Fruit fly (Drosophila melanogaster) whole organism, prepupa: Measurements from ENCODE around the gene CG33985.

Experiments used
- CG11762 ChIP-seq: fragments of 200-800 bp; sonication (Bioruptor generic); optimal IDR thresholded peaks from 3 replicates; lab custom pipeline; 2016; ENCODE audit warnings: missing biosample characterization, missing genetic modification characterization; ENCODE audit not compliant: insufficient read depth
- CG16779 ChIP-seq: fragments of 200-800 bp; sonication (Bioruptor generic); optimal IDR thresholded peaks from 3 replicates; lab custom pipeline; 2017; ENCODE audit warnings: missing biosample characterization, mild to moderate bottlenecking, missing genetic modification characterization
- CG34406 ChIP-seq: fragments of 200-800 bp; sonication (Bioruptor generic); optimal IDR thresholded peaks from 3 replicates; lab custom pipeline; 2016; ENCODE audit warnings: missing biosample characterization, missing genetic modification characterization
- CG3919 ChIP-seq: fragments of 200-800 bp; sonication (Bioruptor generic); optimal IDR thresholded peaks from 3 replicates; lab custom pipeline; 2016; ENCODE audit warnings: missing biosample characterization, missing genetic modification characterization
- CG7368 ChIP-seq: fragments of 200-800 bp; sonication (Bioruptor generic); optimal IDR thresholded peaks from 3 replicates; lab custom pipeline; 2016; ENCODE audit warnings: missing biosample characterization, missing genetic modification characterization
- Gug ChIP-seq: fragments of 200-800 bp; sonication (Bioruptor generic); IDR thresholded peaks from 2 replicates; pipeline ENCODE4 v1.3.6; 2022; ENCODE audit warnings: missing biosample characterization, missing genetic modification characterization
- Lpt ChIP-seq: fragments of 200-800 bp; sonication (Bioruptor generic); optimal IDR thresholded peaks from 3 replicates; lab custom pipeline; 2016; ENCODE audit warnings: missing biosample characterization, missing genetic modification characterization
- achi ChIP-seq: fragments of 200-800 bp; sonication (Bioruptor generic); optimal IDR thresholded peaks from 3 replicates; lab custom pipeline; 2016; ENCODE audit warnings: missing biosample characterization, missing genetic modification characterization
- cyc ChIP-seq: fragments of 200-800 bp; sonication (Bioruptor generic); optimal IDR thresholded peaks from 3 replicates; lab custom pipeline; 2016; ENCODE audit warnings: missing biosample characterization, missing genetic modification characterization
- fkh ChIP-seq: fragments of 200-800 bp; sonication (Bioruptor generic); optimal IDR thresholded peaks from 3 replicates; lab custom pipeline; 2017; ENCODE audit warnings: missing biosample characterization, mild to moderate bottlenecking, missing genetic modification characterization, moderate library complexity

dm6 chr3L:15519492-15519891 lies 7.1 kb downstream of the CG33985 start, which contains the start of gene mex1:
- TF ChIP-seq CG7368 (GFP tag; lab: Kevin White, UChicago) (no peak), achi (GFP tag; lab: Kevin White, UChicago) (no peak), CG11762 (no peak), cyc (GFP tag; lab: Kevin White, UChicago) (no peak), Lpt (GFP tag; lab: Kevin White, UChicago) (no peak), Gug (GFP tag; lab: Robert Waterston, UW) (no peak), CG34406 (GFP tag; lab: Kevin White, UChicago) (no peak), CG3919 (GFP tag; lab: Kevin White, UChicago) (no peak), CG16779 (tag; lab: Kevin White, UChicago) (no peak), fkh (GFP tag; lab: Kevin White, UChicago) (no peak)
